Worm (Caenorhabditis elegans) whole organism, L3 larva: Measurements from ENCODE around the gene F07C6.2.

Experiments used
- R02D3.7 ChIP-seq: fragments of 150-350 bp; optimal IDR thresholded peaks from 2 replicates; lab custom pipeline; 2014; ENCODE audit warnings: missing biosample characterization, missing genetic modification characterization
- ama-1 ChIP-seq: fragments of 150-350 bp; optimal IDR thresholded peaks from 2 replicates; lab custom pipeline; 2018
- ceh-28 ChIP-seq: fragments of 150-350 bp; optimal IDR thresholded peaks from 2 replicates; lab custom pipeline; 2014; ENCODE audit warnings: missing biosample characterization, missing genetic modification reagents, missing genetic modification characterization
- daf-12 ChIP-seq: fragments of 150-350 bp; optimal IDR thresholded peaks from 2 replicates; lab custom pipeline; 2014; ENCODE audit warnings: missing biosample characterization, missing genetic modification reagents, missing genetic modification characterization
- egl-27 ChIP-seq: sonication (generic microtip); optimal IDR thresholded peaks from 4 replicates; lab custom pipeline; 2017; ENCODE audit warnings: missing biosample characterization, missing genetic modification reagents, missing genetic modification characterization
- elt-2 ChIP-seq: sonication (generic microtip); optimal IDR thresholded peaks from 2 replicates; lab custom pipeline; 2016; ENCODE audit warnings: missing genetic modification reagents, mild to moderate bottlenecking, missing genetic modification characterization, missing compliant biosample characterization
- mdl-1 ChIP-seq: fragments of 150-350 bp; optimal IDR thresholded peaks from 2 replicates; lab custom pipeline; 2014; ENCODE audit warnings: missing biosample characterization, missing genetic modification characterization
- pha-4 ChIP-seq: fragments of 150-350 bp; optimal IDR thresholded peaks from 2 replicates; lab custom pipeline; 2014; ENCODE audit warnings: missing biosample characterization, missing genetic modification reagents, missing genetic modification characterization
- tbx-2 ChIP-seq: sonication (generic microtip); optimal IDR thresholded peaks from 2 replicates; lab custom pipeline; 2016; ENCODE audit warnings: mild to moderate bottlenecking, missing genetic modification characterization, missing compliant biosample characterization
- unc-62 ChIP-seq: fragments of 150-350 bp; sonication (generic microtip); optimal IDR thresholded peaks from 4 replicates; lab custom pipeline; 2014; ENCODE audit warnings: missing biosample characterization, missing genetic modification reagents, missing genetic modification characterization
- zag-1 ChIP-seq: fragments of 150-350 bp; optimal IDR thresholded peaks from 2 replicates; lab custom pipeline; 2014; ENCODE audit warnings: missing biosample characterization, missing genetic modification characterization

- TF ChIP-seq elt-2 (tag; lab: Kevin White, UChicago) (peak; percentile 80), tbx-2 (tag; lab: Kevin White, UChicago) (no peak), ceh-28 (tag; lab: Kevin White, UChicago) (no peak), mdl-1 (tag; lab: Kevin White, UChicago) (no peak), pha-4 (tag; lab: Kevin White, UChicago) (no peak), unc-62 (no peak), ama-1 (lab: Kevin White, UChicago) (no peak), egl-27 (tag; lab: Kevin White, UChicago) (no peak), R02D3.7 (no peak), daf-12 (tag; lab: Kevin White, UChicago) (no peak), zag-1 (tag; lab: Kevin White, UChicago) (no peak)
These were observed 42.9 kb downstream of the F07C6.2 start for ce11 chrIV:12833698-12834416.
